Worm (Caenorhabditis elegans) whole organism, late embryonic: ENCODE results near the gene C04G6.6.

Experiments used
- C08G9.2 ChIP-seq: sonication (generic microtip); optimal IDR thresholded peaks from 2 replicates; lab custom pipeline; 2016; ENCODE audit warnings: mild to moderate bottlenecking, missing genetic modification characterization, moderate library complexity, missing compliant biosample characterization
- C38D4.7 ChIP-seq: fragments of 200-800 bp; sonication (Bioruptor generic); optimal IDR thresholded peaks from 2 replicates; lab custom pipeline; 2018; ENCODE audit warnings: mild to moderate bottlenecking, missing genetic modification characterization, moderate library complexity, missing compliant biosample characterization
- F13H6.1 ChIP-seq: sonication (generic microtip); optimal IDR thresholded peaks from 2 replicates; lab custom pipeline; 2016; ENCODE audit warnings: missing genetic modification characterization, missing compliant biosample characterization
- K02D7.2 ChIP-seq: sonication (generic microtip); optimal IDR thresholded peaks from 2 replicates; lab custom pipeline; 2017; ENCODE audit warnings: mild to moderate bottlenecking, missing genetic modification characterization, missing compliant biosample characterization
- K09A11.1 ChIP-seq: sonication (generic microtip); optimal IDR thresholded peaks from 2 replicates; lab custom pipeline; 2017; ENCODE audit warnings: antibody characterized with exemption, mild to moderate bottlenecking, missing genetic modification characterization, missing compliant biosample characterization; ENCODE audit not compliant: insufficient read depth
- Y22D7AL.16 ChIP-seq: sonication (generic microtip); optimal IDR thresholded peaks from 2 replicates; lab custom pipeline; 2016; ENCODE audit warnings: missing genetic modification characterization, missing compliant biosample characterization
- ama-1 ChIP-seq: fragments of 150-350 bp; optimal IDR thresholded peaks from 2 replicates; lab custom pipeline; 2014
- ceh-18 ChIP-seq: sonication (generic microtip); optimal IDR thresholded peaks from 2 replicates; lab custom pipeline; 2016; ENCODE audit warnings: missing genetic modification characterization, missing compliant biosample characterization
- ceh-19 ChIP-seq: fragments of 200-800 bp; sonication (Bioruptor generic); optimal IDR thresholded peaks from 2 replicates; lab custom pipeline; 2018; ENCODE audit warnings: mild to moderate bottlenecking, missing genetic modification characterization, missing compliant biosample characterization
- ceh-2 ChIP-seq: sonication (generic microtip); optimal IDR thresholded peaks from 2 replicates; lab custom pipeline; 2016; ENCODE audit warnings: missing genotype, missing genetic modification characterization, missing compliant biosample characterization
- ceh-30 ChIP-seq: fragments of 150-350 bp; optimal IDR thresholded peaks from 2 replicates; lab custom pipeline; 2014; ENCODE audit warnings: missing biosample characterization, missing genetic modification characterization
- ceh-31 ChIP-seq: sonication (generic microtip); optimal IDR thresholded peaks from 2 replicates; lab custom pipeline; 2016; ENCODE audit warnings: missing genetic modification characterization, missing compliant biosample characterization
- ceh-45 ChIP-seq: fragments of 200-800 bp; sonication (Bioruptor generic); IDR thresholded peaks from 2 replicates; pipeline ENCODE4 v1.3.6; 2022; ENCODE audit warnings: missing genetic modification reagents, missing genetic modification characterization, missing compliant biosample characterization
- ceh-48 ChIP-seq: sonication (generic microtip); optimal IDR thresholded peaks from 2 replicates; lab custom pipeline; 2016; ENCODE audit warnings: missing genetic modification characterization, inconsistent platforms, missing compliant biosample characterization
- ceh-6 ChIP-seq: fragments of 200-800 bp; sonication (Bioruptor generic); optimal IDR thresholded peaks from 2 replicates; lab custom pipeline; 2018; ENCODE audit warnings: mild to moderate bottlenecking, missing genetic modification characterization, missing compliant biosample characterization
- ceh-9 ChIP-seq: sonication (generic microtip); optimal IDR thresholded peaks from 2 replicates; lab custom pipeline; 2016; ENCODE audit warnings: mild to moderate bottlenecking, missing genetic modification characterization, inconsistent platforms, missing compliant biosample characterization
- che-1 ChIP-seq: sonication (generic microtip); optimal IDR thresholded peaks from 2 replicates; lab custom pipeline; 2016; ENCODE audit warnings: mild to moderate bottlenecking, missing genetic modification characterization, missing compliant biosample characterization
- dmd-4 ChIP-seq: sonication (generic microtip); optimal IDR thresholded peaks from 2 replicates; lab custom pipeline; 2016; ENCODE audit warnings: borderline replicate concordance, missing genetic modification characterization, missing compliant biosample characterization
- dve-1 ChIP-seq: sonication (generic microtip); optimal IDR thresholded peaks from 2 replicates; lab custom pipeline; 2017; ENCODE audit warnings: antibody characterized with exemption, mild to moderate bottlenecking, missing genetic modification characterization, missing compliant biosample characterization
- elt-2 ChIP-seq: sonication (generic microtip); optimal IDR thresholded peaks from 2 replicates; lab custom pipeline; 2016; ENCODE audit warnings: missing genetic modification reagents, missing genetic modification characterization, missing compliant biosample characterization
- elt-4 ChIP-seq: sonication (generic microtip); optimal IDR thresholded peaks from 2 replicates; lab custom pipeline; 2016; ENCODE audit warnings: missing genetic modification characterization, missing compliant biosample characterization
- eyg-1 ChIP-seq: sonication (generic microtip); optimal IDR thresholded peaks from 2 replicates; lab custom pipeline; 2016; ENCODE audit warnings: missing genotype, missing genetic modification characterization, missing compliant biosample characterization
- fax-1 ChIP-seq: sonication (generic microtip); optimal IDR thresholded peaks from 2 replicates; lab custom pipeline; 2016; ENCODE audit warnings: missing genotype, missing genetic modification characterization, missing compliant biosample characterization
- fkh-6 ChIP-seq: sonication (generic microtip); optimal IDR thresholded peaks from 2 replicates; lab custom pipeline; 2016; ENCODE audit warnings: missing genetic modification characterization, missing compliant biosample characterization
- gmeb-2 ChIP-seq: sonication (generic microtip); optimal IDR thresholded peaks from 2 replicates; lab custom pipeline; 2016; ENCODE audit warnings: missing genetic modification characterization, inconsistent platforms, missing compliant biosample characterization
- hlh-13 ChIP-seq: fragments of 200-800 bp; sonication (Bioruptor generic); optimal IDR thresholded peaks from 2 replicates; lab custom pipeline; 2018; ENCODE audit warnings: mild to moderate bottlenecking, missing genetic modification characterization, missing compliant biosample characterization
- hlh-15 ChIP-seq: sonication (generic microtip); optimal IDR thresholded peaks from 2 replicates; lab custom pipeline; 2016; ENCODE audit warnings: missing genetic modification characterization, missing compliant biosample characterization
- hlh-30 ChIP-seq: sonication (generic microtip); optimal IDR thresholded peaks from 2 replicates; lab custom pipeline; 2017; ENCODE audit warnings: antibody characterized with exemption, missing genetic modification characterization, missing compliant biosample characterization; ENCODE audit not compliant: insufficient read depth
- hlh-6 ChIP-seq: sonication (generic microtip); optimal IDR thresholded peaks from 2 replicates; lab custom pipeline; 2016; ENCODE audit warnings: missing genotype, missing genetic modification characterization, missing compliant biosample characterization
- hlh-8 ChIP-seq: sonication (generic microtip); optimal IDR thresholded peaks from 2 replicates; lab custom pipeline; 2016; ENCODE audit warnings: missing genotype, missing genetic modification characterization, missing compliant biosample characterization
- lim-6 ChIP-seq: sonication (generic microtip); optimal IDR thresholded peaks from 2 replicates; lab custom pipeline; 2016; ENCODE audit warnings: missing genetic modification characterization, missing compliant biosample characterization
- mec-3 ChIP-seq: sonication (generic microtip); optimal IDR thresholded peaks from 2 replicates; lab custom pipeline; 2016; ENCODE audit warnings: borderline replicate concordance, missing genetic modification characterization, missing compliant biosample characterization
- nfya-1 ChIP-seq: sonication (generic microtip); optimal IDR thresholded peaks from 2 replicates; lab custom pipeline; 2017; ENCODE audit warnings: missing genetic modification characterization, mild to moderate bottlenecking, missing compliant biosample characterization, antibody characterized with exemption, moderate library complexity
- nhr-11 ChIP-seq: fragments of 150-350 bp; optimal IDR thresholded peaks from 2 replicates; lab custom pipeline; 2014; ENCODE audit warnings: missing biosample characterization, missing genetic modification characterization
- odd-2 ChIP-seq: sonication (generic microtip); optimal IDR thresholded peaks from 2 replicates; lab custom pipeline; 2017; ENCODE audit warnings: antibody characterized with exemption, mild to moderate bottlenecking, missing genetic modification characterization, missing compliant biosample characterization
- pat-9 ChIP-seq: fragments of 200-800 bp; sonication (Bioruptor generic); optimal IDR thresholded peaks from 2 replicates; lab custom pipeline; 2018; ENCODE audit warnings: mild to moderate bottlenecking, missing genetic modification characterization, moderate library complexity, missing compliant biosample characterization
- pax-1 ChIP-seq: fragments of 150-350 bp; optimal IDR thresholded peaks from 2 replicates; lab custom pipeline; 2014; ENCODE audit warnings: missing biosample characterization, missing genetic modification characterization
- pha-2 ChIP-seq: sonication (generic microtip); optimal IDR thresholded peaks from 2 replicates; lab custom pipeline; 2017; ENCODE audit warnings: mild to moderate bottlenecking, missing genetic modification characterization, missing compliant biosample characterization
- pha-4 ChIP-seq: fragments of 150-350 bp; optimal IDR thresholded peaks from 2 replicates; lab custom pipeline; 2018; ENCODE audit warnings: missing biosample characterization, missing genetic modification reagents, missing genetic modification characterization
- pqm-1 ChIP-seq: sonication (generic microtip); optimal IDR thresholded peaks from 2 replicates; lab custom pipeline; 2016; ENCODE audit warnings: missing genetic modification characterization, missing compliant biosample characterization
- rnt-1 ChIP-seq: sonication (generic microtip); optimal IDR thresholded peaks from 2 replicates; lab custom pipeline; 2016; ENCODE audit warnings: missing genetic modification characterization, missing compliant biosample characterization
- sdc-2 ChIP-seq: sonication (generic microtip); optimal IDR thresholded peaks from 2 replicates; lab custom pipeline; 2016; ENCODE audit warnings: missing genotype, missing genetic modification characterization, missing compliant biosample characterization
- sox-4 ChIP-seq: sonication (generic microtip); optimal IDR thresholded peaks from 2 replicates; lab custom pipeline; 2017; ENCODE audit warnings: mild to moderate bottlenecking, missing genetic modification characterization, inconsistent platforms, missing compliant biosample characterization
- tbx-2 ChIP-seq: sonication (generic microtip); optimal IDR thresholded peaks from 2 replicates; lab custom pipeline; 2016; ENCODE audit warnings: missing genetic modification characterization, missing compliant biosample characterization
- ttx-3 ChIP-seq: sonication (generic microtip); optimal IDR thresholded peaks from 2 replicates; lab custom pipeline; 2016; ENCODE audit warnings: missing genetic modification reagents, missing genetic modification characterization, missing compliant biosample characterization
- unc-3 ChIP-seq, 2 experiments: fragments of 200-800 bp in 1 of 2; sonication (Bioruptor generic) in 1 of 2; sonication (generic microtip) in 1 of 2; conservative IDR thresholded peaks in 1 of 2; optimal IDR thresholded peaks in 1 of 2; 2 replicates each; pipeline versions ENCODE4 v1.3.6 to Lab custom; 2016 to 2022; ENCODE audit warnings: missing compliant biosample characterization in 2 of 2, missing genetic modification characterization in 2 of 2, missing genetic modification reagents in 1 of 2
- zip-5 ChIP-seq: sonication (generic microtip); optimal IDR thresholded peaks from 2 replicates; lab custom pipeline; 2016; ENCODE audit warnings: missing genetic modification characterization, missing compliant biosample characterization

Gene C04G6.6

DNA sequence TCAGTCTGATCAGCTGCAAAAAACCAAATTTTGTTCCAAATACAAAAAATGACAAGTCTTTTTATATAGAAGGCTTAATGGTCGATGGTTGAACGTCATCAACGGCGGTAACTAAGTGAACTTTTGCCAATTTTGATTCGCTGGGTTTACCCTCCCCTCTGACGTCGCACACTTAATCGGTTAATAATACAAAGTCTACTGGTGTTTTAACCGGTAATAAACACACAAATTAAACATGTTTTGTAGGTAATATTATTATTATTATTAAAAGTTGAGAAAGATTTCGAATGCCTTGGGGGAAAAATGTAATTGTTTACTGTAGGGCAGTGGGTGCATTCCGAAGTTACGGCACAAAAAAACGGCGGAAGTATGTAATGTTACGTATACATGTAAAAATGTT lies 38.8 kb downstream of the C04G6.6 start, which contains the start of gene pho-12:
Gene pho-12, minus strand, starts transcription at position 101 of the 400 bp plus-strand sequence.
- TF ChIP-seq K02D7.2 (tag; lab: Kevin White, UChicago) = no peak
- no peak for TF ChIP-seq ceh-6 (GFP tag; lab: Kevin White, UChicago)
- TF ChIP-seq pqm-1 (tag; lab: Kevin White, UChicago) = no peak
- TF ChIP-seq ceh-31 = no peak
- TF ChIP-seq fkh-6 (tag; lab: Kevin White, UChicago) = no peak
- no peak for TF ChIP-seq elt-2
- no peak for TF ChIP-seq K09A11.1 (tag; lab: Kevin White, UChicago)
- TF ChIP-seq ama-1 (lab: Kevin White, UChicago) = no peak
- TF ChIP-seq eyg-1 (tag; lab: Kevin White, UChicago) = no peak
- no peak for TF ChIP-seq ceh-9 (tag; lab: Kevin White, UChicago)
- no peak for TF ChIP-seq ceh-18 (tag; lab: Kevin White, UChicago)
- TF ChIP-seq hlh-8 (tag; lab: Kevin White, UChicago) = no peak
- no peak for TF ChIP-seq tbx-2 (tag; lab: Kevin White, UChicago)
- TF ChIP-seq unc-3 (GFP tag; conservative IDR thresholded peaks at IDR 0.05; lab: Robert Waterston, UW) = no peak
- no peak for TF ChIP-seq unc-3 (tag; optimal IDR thresholded peaks at IDR 0.05; lab: Kevin White, UChicago)
- no peak for TF ChIP-seq hlh-13
- no peak for TF ChIP-seq ceh-19 (GFP tag; lab: Kevin White, UChicago)

ce11 chrII:5058036-5058435 lies 41.5 kb downstream of the C04G6.6 start, which contains the start of gene C27A2.12:
TSS of gene C27A2.12 (minus strand) at chrII:5058136.
- TF ChIP-seq pqm-1 (tag; lab: Kevin White, UChicago) = no peak
- no peak for TF ChIP-seq pha-2
- TF ChIP-seq sdc-2 (tag; lab: Kevin White, UChicago) = no peak
- TF ChIP-seq pha-4 (tag; lab: Kevin White, UChicago) = no peak
- no peak for TF ChIP-seq nfya-1
- TF ChIP-seq ama-1 (lab: Kevin White, UChicago) = no peak
- no peak for TF ChIP-seq ceh-48 (tag; lab: Kevin White, UChicago)

- TF ChIP-seq zip-5 (no peak), elt-4 (tag; lab: Kevin White, UChicago) (no peak), K09A11.1 (tag; lab: Kevin White, UChicago) (no peak), hlh-15 (tag; lab: Kevin White, UChicago) (no peak), elt-2 (peak; percentile 96), dve-1 (tag; lab: Kevin White, UChicago) (no peak), pax-1 (no peak), hlh-30 (tag; lab: Kevin White, UChicago) (no peak), hlh-6 (tag; lab: Kevin White, UChicago) (peak; percentile 33), ceh-2 (tag; lab: Kevin White, UChicago) (no peak), gmeb-2 (tag; lab: Kevin White, UChicago) (no peak), lim-6 (tag; lab: Kevin White, UChicago) (no peak), hlh-8 (tag; lab: Kevin White, UChicago) (no peak), pqm-1 (tag; lab: Kevin White, UChicago) (no peak), C08G9.2 (no peak), dmd-4 (no peak), sox-4 (peak; percentile 9), ceh-45 (no peak), eyg-1 (tag; lab: Kevin White, UChicago) (no peak), ceh-30 (tag; lab: Kevin White, UChicago) (no peak), F13H6.1 (tag; lab: Kevin White, UChicago) (no peak), C38D4.7 (GFP tag; lab: Kevin White, UChicago) (no peak), Y22D7AL.16 (tag; lab: Kevin White, UChicago) (no peak), ttx-3 (tag; lab: Kevin White, UChicago) (peak; percentile 12), odd-2 (no peak), nhr-11 (tag; lab: Kevin White, UChicago) (no peak), tbx-2 (tag; lab: Kevin White, UChicago) (no peak), rnt-1 (tag; lab: Kevin White, UChicago) (no peak), mec-3 (tag; lab: Kevin White, UChicago) (no peak), pat-9 (tag; lab: Kevin White, UChicago) (no peak), ceh-48 (tag; lab: Kevin White, UChicago) (no peak), fax-1 (tag; lab: Kevin White, UChicago) (peak; percentile 3), ceh-31 (no peak), sdc-2 (tag; lab: Kevin White, UChicago) (no peak), che-1 (tag; lab: Kevin White, UChicago) (peak; percentile 46)
Observed at ce11 chrII:5057315-5057714, 42.2 kb downstream of the C04G6.6 start.
